Fruit fly (Drosophila melanogaster): ENCODE data around the gene pon.

The pon gene

dm6 chrX:4615684-4616292 lies 20.3 kb upstream of the pon start:
- TF ChIP-seq CG31627 (GFP tag; optimal IDR thresholded peaks at IDR 0.05) (peak; percentile 22), esn (GFP tag; optimal IDR thresholded peaks at IDR 0.05) (peak; percentile 46), fd59A (GFP tag; optimal IDR thresholded peaks at IDR 0.05) (no peak), net (GFP tag; optimal IDR thresholded peaks at IDR 0.05) (peak; percentile 12), vri (GFP tag; optimal IDR thresholded peaks at IDR 0.05) (no peak), ss (GFP tag; optimal IDR thresholded peaks at IDR 0.05) (no peak), CG3032 (tag; optimal IDR thresholded peaks at IDR 0.05) (no peak), Sox15 (GFP tag; optimal IDR thresholded peaks at IDR 0.05) (peak; percentile 10), salr (GFP tag; optimal IDR thresholded peaks at IDR 0.05) (no peak), Eip75B (GFP tag; optimal IDR thresholded peaks at IDR 0.05) (no peak), CG6163 (GFP tag; IDR thresholded peaks at IDR 0.05) (0 out of 3 replicates have a peak, but pooled peaks have one; percentile 23), acj6 (GFP tag; optimal IDR thresholded peaks at IDR 0.05) (peak; percentile 28), CG3919 (GFP tag; optimal IDR thresholded peaks at IDR 0.05) (peak; percentile 19), CG4318 (GFP tag; optimal IDR thresholded peaks at IDR 0.05) (no peak), CG8119 (GFP tag; IDR thresholded peaks at IDR 0.05) (0 out of 3 replicates have a peak, but pooled peaks have one; percentile 20), Sox102F (GFP tag; optimal IDR thresholded peaks at IDR 0.05) (peak; percentile 7), CG7368 (GFP tag; optimal IDR thresholded peaks at IDR 0.05) (no peak), CG16779 (tag; optimal IDR thresholded peaks at IDR 0.05) (no peak), eg (GFP tag; IDR thresholded peaks at IDR 0.05) (peak; percentile 56), dsx (GFP tag; optimal IDR thresholded peaks at IDR 0.05; ENCODE audit: poor library complexity, severe bottlenecking) (no peak), CG9139 (GFP tag; optimal IDR thresholded peaks at IDR 0.05) (no peak), Ets96B (tag; optimal IDR thresholded peaks at IDR 0.05) (no peak), Hr4 (GFP tag; optimal IDR thresholded peaks at IDR 0.05) (no peak), CG6276 (GFP tag; optimal IDR thresholded peaks at IDR 0.05) (no peak), Gug (GFP tag; IDR thresholded peaks at IDR 0.05) (0 out of 2 replicates have a peak, but pooled peaks have one; percentile 28), fkh (GFP tag; optimal IDR thresholded peaks at IDR 0.05) (no peak), CG8319 (GFP tag; optimal IDR thresholded peaks at IDR 0.05) (no peak), Eip78C (GFP tag) (peak; percentile 70), Lpt (GFP tag; optimal IDR thresholded peaks at IDR 0.05) (no peak), Blimp-1 (GFP tag; optimal IDR thresholded peaks at IDR 0.05) (no peak), Hr38 (GFP tag; optimal IDR thresholded peaks at IDR 0.05) (no peak), CG10669 (GFP tag; optimal IDR thresholded peaks at IDR 0.05) (no peak), svp (GFP tag) (peak; percentile 71), CG10631 (GFP tag; optimal IDR thresholded peaks at IDR 0.05) (peak; percentile 4), CG6808 (GFP tag; optimal IDR thresholded peaks at IDR 0.05) (no peak), lz (GFP tag; optimal IDR thresholded peaks at IDR 0.05) (peak; percentile 35), dac (GFP tag; optimal IDR thresholded peaks at IDR 0.05) (no peak), CG6792 (GFP tag; optimal IDR thresholded peaks at IDR 0.05) (peak; percentile 30), CG34406 (GFP tag; optimal IDR thresholded peaks at IDR 0.05) (peak; percentile 46), OdsH (GFP tag; optimal IDR thresholded peaks at IDR 0.05) (peak; percentile 33), achi (GFP tag; optimal IDR thresholded peaks at IDR 0.05) (peak; percentile 37), fd85E (GFP tag; optimal IDR thresholded peaks at IDR 0.05) (no peak), CG1621 (tag; optimal IDR thresholded peaks at IDR 0.05) (no peak), cyc (GFP tag; optimal IDR thresholded peaks at IDR 0.05) (peak; percentile 8), CG15336 (GFP tag; IDR thresholded peaks at IDR 0.05) (no peak), CG11294 (GFP tag; IDR thresholded peaks at IDR 0.05) (no peak), Eip93F (GFP tag; optimal IDR thresholded peaks at IDR 0.05) (no peak), spab (GFP tag; optimal IDR thresholded peaks at IDR 0.05) (no peak), pdm3 (GFP tag; optimal IDR thresholded peaks at IDR 0.05) (no peak), CG6854 (GFP tag; optimal IDR thresholded peaks at IDR 0.05) (no peak), Smox (GFP tag; optimal IDR thresholded peaks at IDR 0.05) (peak; percentile 19), CG11902 (GFP tag; optimal IDR thresholded peaks at IDR 0.05) (peak; percentile 39)

All from whole organism, prepupa.